Fruit fly (Drosophila melanogaster) whole organism, embryonic: ENCODE results near the gene CG31807.

ENCODE experiments used
- Abd-B ChIP-seq: fragments of 200-800 bp; sonication (Bioruptor generic); optimal IDR thresholded peaks from 2 replicates; lab custom pipeline; 2018; ENCODE audit warnings: missing biosample characterization, mild to moderate bottlenecking, missing genetic modification characterization, moderate library complexity
- Asciz ChIP-seq: fragments of 200-800 bp; sonication (Bioruptor generic); optimal IDR thresholded peaks from 2 replicates; lab custom pipeline; 2017; ENCODE audit warnings: missing biosample characterization, mild to moderate bottlenecking, missing genetic modification characterization, missing genetic modification reagents
- Atf-2 ChIP-seq: fragments of 200-800 bp; sonication (Bioruptor generic); optimal IDR thresholded peaks from 2 replicates; lab custom pipeline; 2016; ENCODE audit warnings: missing biosample characterization, missing genetic modification characterization
- CG10543 ChIP-seq: fragments of 200-800 bp; sonication (Bioruptor generic); optimal IDR thresholded peaks from 3 replicates; lab custom pipeline; 2017; ENCODE audit warnings: missing biosample characterization, mild to moderate bottlenecking, missing genetic modification characterization, moderate library complexity
- CG11247 ChIP-seq: fragments of 200-800 bp; sonication (Bioruptor generic); IDR thresholded peaks from 2 replicates; pipeline ENCODE4 v1.3.6; 2022; ENCODE audit warnings: missing biosample characterization, missing genetic modification characterization
- CG12659 ChIP-seq: fragments of 200-800 bp; sonication (Bioruptor generic); optimal IDR thresholded peaks from 3 replicates; lab custom pipeline; 2017; ENCODE audit warnings: mild to moderate bottlenecking, missing biosample characterization, missing genetic modification reagents, missing genetic modification characterization
- CG12769 ChIP-seq: fragments of 200-800 bp; sonication (Bioruptor generic); optimal IDR thresholded peaks from 2 replicates; lab custom pipeline; 2019; ENCODE audit warnings: missing biosample characterization, mild to moderate bottlenecking, missing genetic modification characterization, moderate library complexity
- CG12942 ChIP-seq: fragments of 200-800 bp; sonication (Bioruptor generic); optimal IDR thresholded peaks from 3 replicates; lab custom pipeline; 2016; ENCODE audit warnings: missing biosample characterization, missing genetic modification characterization
- CG13424 ChIP-seq: fragments of 200-800 bp; sonication (Bioruptor generic); optimal IDR thresholded peaks from 2 replicates; lab custom pipeline; 2019; ENCODE audit warnings: missing biosample characterization, mild to moderate bottlenecking, missing genetic modification characterization, moderate library complexity
- CG13624 ChIP-seq: fragments of 200-800 bp; sonication (Bioruptor generic); optimal IDR thresholded peaks from 2 replicates; lab custom pipeline; 2016; ENCODE audit warnings: missing biosample characterization, missing genetic modification characterization
- CG14965 ChIP-seq: fragments of 200-800 bp; sonication (Bioruptor generic); optimal IDR thresholded peaks from 2 replicates; lab custom pipeline; 2016; ENCODE audit warnings: missing biosample characterization, missing genetic modification characterization, borderline replicate concordance
- CG17802 ChIP-seq: fragments of 200-800 bp; sonication (Bioruptor generic); optimal IDR thresholded peaks from 2 replicates; lab custom pipeline; 2018; ENCODE audit warnings: missing biosample characterization, mild to moderate bottlenecking, missing genetic modification characterization, moderate library complexity
- CG17912 ChIP-seq: fragments of 200-800 bp; sonication (Bioruptor generic); optimal IDR thresholded peaks from 2 replicates; lab custom pipeline; 2018; ENCODE audit warnings: missing biosample characterization, mild to moderate bottlenecking, missing genetic modification characterization
- CG2712 ChIP-seq: fragments of 200-800 bp; optimal IDR thresholded peaks from 3 replicates; lab custom pipeline; 2019; ENCODE audit warnings: missing biosample characterization, mild to moderate bottlenecking, missing genetic modification characterization, moderate library complexity
- CG2889 ChIP-seq: fragments of 200-800 bp; sonication (Bioruptor generic); IDR thresholded peaks from 3 replicates; pipeline ENCODE4 v1.3.6; 2022; ENCODE audit warnings: missing biosample characterization, missing genetic modification characterization
- CG3065 ChIP-seq: fragments of 200-800 bp; sonication (Bioruptor generic); optimal IDR thresholded peaks from 2 replicates; lab custom pipeline; 2016; ENCODE audit warnings: missing biosample characterization, missing genetic modification characterization
- CG31365 ChIP-seq: fragments of 200-800 bp; sonication (Bioruptor generic); optimal IDR thresholded peaks from 2 replicates; lab custom pipeline; 2018; ENCODE audit warnings: missing biosample characterization, mild to moderate bottlenecking, missing genetic modification characterization
- CG31441 ChIP-seq: fragments of 200-800 bp; sonication (Bioruptor generic); IDR thresholded peaks from 2 replicates; pipeline ENCODE4 v1.3.6; 2022; ENCODE audit warnings: missing biosample characterization, missing genetic modification characterization
- CG4282 ChIP-seq: fragments of 200-800 bp; sonication (Bioruptor generic); optimal IDR thresholded peaks from 2 replicates; lab custom pipeline; 2016; ENCODE audit warnings: missing biosample characterization, missing genetic modification characterization
- CG6791 ChIP-seq: fragments of 200-800 bp; sonication (Bioruptor generic); IDR thresholded peaks from 3 replicates; pipeline ENCODE4 v1.3.6; 2022; ENCODE audit warnings: missing biosample characterization, missing genetic modification characterization; ENCODE audit not compliant: partially characterized antibody
- CG7357 ChIP-seq: fragments of 200-800 bp; sonication (Bioruptor generic); IDR thresholded peaks from 3 replicates; pipeline ENCODE4 v1.3.6; 2022; ENCODE audit warnings: missing biosample characterization, missing genetic modification characterization
- CG9215 ChIP-seq: fragments of 200-800 bp; sonication (Bioruptor generic); IDR thresholded peaks from 2 replicates; pipeline ENCODE4 v1.3.6; 2022; ENCODE audit warnings: missing biosample characterization, missing genetic modification characterization
- CG9797 ChIP-seq: fragments of 200-800 bp; sonication (Bioruptor generic); optimal IDR thresholded peaks from 3 replicates; lab custom pipeline; 2018; ENCODE audit warnings: missing biosample characterization, mild to moderate bottlenecking, missing genetic modification characterization
- CG9817 ChIP-seq: fragments of 200-800 bp; sonication (Bioruptor generic); optimal IDR thresholded peaks from 2 replicates; lab custom pipeline; 2018; ENCODE audit warnings: missing biosample characterization, mild to moderate bottlenecking, missing genetic modification characterization, moderate library complexity
- CG9932 ChIP-seq: fragments of 200-800 bp; sonication (Bioruptor generic); IDR thresholded peaks from 2 replicates; pipeline ENCODE4 v1.3.6; 2022; ENCODE audit warnings: missing biosample characterization, missing genetic modification characterization
- CTCF ChIP-seq: fragments of 200-800 bp; sonication (Bioruptor generic); optimal IDR thresholded peaks from 2 replicates; lab custom pipeline; 2017; ENCODE audit warnings: missing biosample characterization, mild to moderate bottlenecking, missing genetic modification characterization, moderate library complexity
- Dad ChIP-seq: fragments of 200-800 bp; sonication (Bioruptor generic); optimal IDR thresholded peaks from 3 replicates; lab custom pipeline; 2016; ENCODE audit warnings: missing biosample characterization, missing genetic modification characterization
- Gsc ChIP-seq: fragments of 200-800 bp; sonication (Bioruptor generic); IDR thresholded peaks from 2 replicates; pipeline ENCODE4 v1.3.6; 2022; ENCODE audit warnings: missing biosample characterization, missing genetic modification characterization
- Jarid2 ChIP-seq: fragments of 200-800 bp; sonication (Bioruptor generic); optimal IDR thresholded peaks from 3 replicates; lab custom pipeline; 2017; ENCODE audit warnings: mild to moderate bottlenecking, missing biosample characterization, missing genetic modification reagents, missing genetic modification characterization
- Nf-YA ChIP-seq: fragments of 200-800 bp; sonication (Bioruptor generic); IDR thresholded peaks from 2 replicates; pipeline ENCODE4 v1.3.6; 2022; ENCODE audit warnings: missing biosample characterization, missing genetic modification characterization
- Nf-YC ChIP-seq: fragments of 200-800 bp; optimal IDR thresholded peaks from 3 replicates; lab custom pipeline; 2019; ENCODE audit warnings: missing biosample characterization, mild to moderate bottlenecking, missing genetic modification characterization, moderate library complexity
- NfI ChIP-seq: fragments of 200-800 bp; sonication (Bioruptor generic); optimal IDR thresholded peaks from 3 replicates; lab custom pipeline; 2018; ENCODE audit warnings: missing biosample characterization, mild to moderate bottlenecking, missing genetic modification characterization, moderate library complexity
- Optix ChIP-seq: fragments of 200-800 bp; sonication (Bioruptor generic); IDR thresholded peaks from 3 replicates; pipeline ENCODE4 v1.3.6; 2022; ENCODE audit warnings: missing biosample characterization, missing genetic modification characterization
- PHDP ChIP-seq: fragments of 200-800 bp; sonication (Bioruptor generic); optimal IDR thresholded peaks from 3 replicates; lab custom pipeline; 2018; ENCODE audit warnings: missing biosample characterization, mild to moderate bottlenecking, missing genetic modification characterization, moderate library complexity
- Taf1 ChIP-seq: fragments of 200-800 bp; sonication (Bioruptor generic); IDR thresholded peaks from 2 replicates; pipeline ENCODE4 v1.3.6; 2022; ENCODE audit warnings: missing biosample characterization, missing genetic modification characterization
- Xbp1 ChIP-seq: fragments of 200-800 bp; sonication (Bioruptor generic); optimal IDR thresholded peaks from 3 replicates; lab custom pipeline; 2016; ENCODE audit warnings: missing biosample characterization, mild to moderate bottlenecking, missing genetic modification characterization
- ap ChIP-seq: fragments of 200-800 bp; sonication (Bioruptor generic); IDR thresholded peaks from 2 replicates; pipeline ENCODE4 v1.3.6; 2022; ENCODE audit warnings: missing biosample characterization, missing genetic modification characterization
- chif ChIP-seq, 2 experiments: fragments of 200-800 bp; sonication (Bioruptor generic); optimal IDR thresholded peaks; 3 replicates each; lab custom pipeline; 2016; ENCODE audit warnings: missing biosample characterization in 2 of 2, missing genetic modification characterization in 2 of 2
- danr ChIP-seq: fragments of 200-800 bp; sonication (Bioruptor generic); IDR thresholded peaks from 2 replicates; pipeline ENCODE4 v1.3.6; 2022; ENCODE audit warnings: missing biosample characterization, missing genetic modification characterization
- ems ChIP-seq: fragments of 200-800 bp; sonication (Bioruptor generic); optimal IDR thresholded peaks from 3 replicates; lab custom pipeline; 2016; ENCODE audit warnings: missing biosample characterization, missing genetic modification characterization
- fu2 ChIP-seq: fragments of 200-800 bp; sonication (Bioruptor generic); optimal IDR thresholded peaks from 2 replicates; lab custom pipeline; 2016; ENCODE audit warnings: missing biosample characterization, missing genetic modification characterization
- gfzf ChIP-seq: fragments of 200-800 bp; sonication (Bioruptor generic); optimal IDR thresholded peaks from 2 replicates; lab custom pipeline; 2016; ENCODE audit warnings: missing biosample characterization, mild to moderate bottlenecking, missing genetic modification characterization, moderate library complexity
- knrl ChIP-seq: fragments of 200-800 bp; sonication (Bioruptor generic); IDR thresholded peaks from 3 replicates; pipeline ENCODE4 v1.3.6; 2022; ENCODE audit warnings: missing biosample characterization, missing genetic modification characterization; ENCODE audit not compliant: partially characterized antibody
- lbe ChIP-seq: fragments of 200-800 bp; sonication (Bioruptor generic); optimal IDR thresholded peaks from 2 replicates; lab custom pipeline; 2016; ENCODE audit warnings: missing biosample characterization, mild to moderate bottlenecking, missing genetic modification characterization
- lov ChIP-seq, 2 experiments: fragments of 200-800 bp in 1 of 2; fragments of >200 bp in 1 of 2; sonication (Bioruptor generic) in 1 of 2; IDR thresholded peaks in 1 of 2; optimal IDR thresholded peaks in 1 of 2; 2 replicates in 1 of 2; 3 replicates in 1 of 2; pipeline versions ENCODE4 v1.3.6 to Lab custom; 2017 to 2022; ENCODE audit warnings: missing biosample characterization in 1 of 2, missing genetic modification characterization in 1 of 2
- oc ChIP-seq: fragments of 200-800 bp; sonication (Bioruptor generic); optimal IDR thresholded peaks from 2 replicates; lab custom pipeline; 2018; ENCODE audit warnings: missing biosample characterization, mild to moderate bottlenecking, missing genetic modification characterization, moderate library complexity
- pzg ChIP-seq: fragments of 200-800 bp; sonication (Bioruptor generic); optimal IDR thresholded peaks from 3 replicates; lab custom pipeline; 2018; ENCODE audit warnings: missing biosample characterization, mild to moderate bottlenecking, missing genetic modification characterization, moderate library complexity
- schlank ChIP-seq: fragments of 200-800 bp; sonication (Bioruptor generic); optimal IDR thresholded peaks from 2 replicates; lab custom pipeline; 2018; ENCODE audit warnings: missing biosample characterization, mild to moderate bottlenecking, missing genetic modification characterization
- stc ChIP-seq: fragments of 200-800 bp; sonication (Bioruptor generic); IDR thresholded peaks from 2 replicates; pipeline ENCODE4 v1.3.6; 2022; ENCODE audit warnings: missing biosample characterization, missing genetic modification characterization
- vfl ChIP-seq: fragments of 200-800 bp; sonication (Bioruptor generic); optimal IDR thresholded peaks from 2 replicates; lab custom pipeline; 2016; ENCODE audit warnings: missing biosample characterization, missing genetic modification characterization

The CG31807 gene

dm6 chr2L:16676651-16677359, 7.0 kb downstream of the CG31807 start, which contains the start of the genes Trpgamma and her (continued):
- TF ChIP-seq CTCF (GFP tag; lab: Kevin White, UChicago): no peak
- no peak for TF ChIP-seq CG9797
- TF ChIP-seq CG17912 (GFP tag; lab: Kevin White, UChicago): no peak
- no peak for TF ChIP-seq Optix
- TF ChIP-seq PHDP (tag; lab: Kevin White, UChicago): no peak
- TF ChIP-seq Gsc (GFP tag; lab: Robert Waterston, UW): no peak
- TF ChIP-seq CG2712 (tag; lab: Kevin White, UChicago): peak; percentile 22
- peak; percentile 65 for TF ChIP-seq CG12659 (GFP tag; lab: Kevin White, UChicago)
- TF ChIP-seq CG11247 (GFP tag; lab: Robert Waterston, UW): no peak
- no peak for TF ChIP-seq danr (GFP tag; lab: Robert Waterston, UW)
- TF ChIP-seq schlank (tag; lab: Kevin White, UChicago): no peak
- TF ChIP-seq CG14965 (GFP tag; lab: Kevin White, UChicago): no peak
- TF ChIP-seq NfI (GFP tag; lab: Kevin White, UChicago): no peak
- no peak for TF ChIP-seq CG9215 (GFP tag; lab: Robert Waterston, UW)
- TF ChIP-seq stc (GFP tag; lab: Robert Waterston, UW): no peak
- no peak for TF ChIP-seq Nf-YA (GFP tag; lab: Robert Waterston, UW)
- no peak for TF ChIP-seq CG12942 (GFP tag; lab: Kevin White, UChicago)
- TF ChIP-seq pzg: peak; percentile 87
- TF ChIP-seq CG31365 (tag; lab: Kevin White, UChicago): no peak
- peak; percentile 90 for TF ChIP-seq knrl (GFP tag; lab: Robert Waterston, UW)
- peak; percentile 46 for TF ChIP-seq Abd-B (GFP tag; lab: Kevin White, UChicago)
- TF ChIP-seq CG12769 (tag; lab: Kevin White, UChicago): no peak
- TF ChIP-seq CG6791: peak; percentile 90
- no peak for TF ChIP-seq Nf-YC
- TF ChIP-seq gfzf: peak; percentile 38
- TF ChIP-seq CG2889: no peak
- no peak for TF ChIP-seq Dad
- TF ChIP-seq lbe (GFP tag; lab: Kevin White, UChicago): peak; percentile 84
- TF ChIP-seq CG10543 (GFP tag; lab: Kevin White, UChicago): no peak
- no peak for TF ChIP-seq CG4282
- TF ChIP-seq fu2 (GFP tag; lab: Kevin White, UChicago): no peak
- TF ChIP-seq CG31441 (GFP tag; lab: Robert Waterston, UW): peak; percentile 85
- TF ChIP-seq CG3065 (GFP tag; lab: Kevin White, UChicago): no peak
- TF ChIP-seq Asciz: no peak
- TF ChIP-seq Taf1 (GFP tag; lab: Robert Waterston, UW): no peak
- TF ChIP-seq Xbp1 (GFP tag; lab: Kevin White, UChicago): no peak
- no peak for TF ChIP-seq lov (optimal IDR thresholded peaks at IDR 0.05; lab: Kevin White, UChicago)
- TF ChIP-seq lov (GFP tag; IDR thresholded peaks at IDR 0.05; lab: Robert Waterston, UW): no peak
- no peak for TF ChIP-seq CG13424 (tag; lab: Kevin White, UChicago)
- no peak for TF ChIP-seq CG7357 (GFP tag; lab: Robert Waterston, UW)
- TF ChIP-seq ap (GFP tag; lab: Robert Waterston, UW): no peak
- TF ChIP-seq CG13624 (GFP tag; lab: Kevin White, UChicago): peak; percentile 45
- TF ChIP-seq chif (GFP tag; optimal IDR thresholded peaks at IDR 0.05; lab: Kevin White, UChicago): no peak
- TF ChIP-seq CG9932: no peak
- no peak for TF ChIP-seq oc
- TF ChIP-seq vfl (GFP tag; lab: Kevin White, UChicago): no peak
- TF ChIP-seq ems (GFP tag; lab: Kevin White, UChicago): no peak
- TF ChIP-seq Atf-2 (GFP tag; lab: Kevin White, UChicago): no peak
- TF ChIP-seq CG17802 (tag; lab: Kevin White, UChicago): no peak
- no peak for TF ChIP-seq Jarid2
- TF ChIP-seq CG9817 (tag; lab: Kevin White, UChicago): no peak
